Fruit fly (Drosophila melanogaster) whole organism, embryonic: ENCODE measurements around the gene Cys.

ENCODE experiments used
- Adf1 ChIP-seq: fragments of 200-800 bp; sonication (Bioruptor generic); IDR thresholded peaks from 2 replicates; pipeline ENCODE4 v1.3.6; 2022; ENCODE audit warnings: missing biosample characterization, missing genetic modification characterization
- BEAF-32 ChIP-seq: fragments of 200-800 bp; sonication (Bioruptor generic); optimal IDR thresholded peaks from 3 replicates; lab custom pipeline; 2017; ENCODE audit warnings: missing biosample characterization, missing genetic modification characterization, mild to moderate bottlenecking, moderate library complexity, missing genetic modification reagents
- CG11695 ChIP-seq: fragments of 200-800 bp; sonication (Bioruptor generic); IDR thresholded peaks from 3 replicates; pipeline ENCODE4 v1.3.6; 2022; ENCODE audit warnings: missing biosample characterization, missing genetic modification characterization
- CG12155 ChIP-seq: fragments of 200-800 bp; sonication (Bioruptor generic); optimal IDR thresholded peaks from 3 replicates; lab custom pipeline; 2016; ENCODE audit warnings: missing biosample characterization, missing genetic modification characterization
- CG13894 ChIP-seq: fragments of 200-800 bp; sonication (Bioruptor generic); optimal IDR thresholded peaks from 3 replicates; lab custom pipeline; 2018; ENCODE audit warnings: missing biosample characterization, mild to moderate bottlenecking, missing genetic modification characterization, moderate library complexity
- CG1602 ChIP-seq: fragments of 200-800 bp; sonication (Bioruptor generic); optimal IDR thresholded peaks from 3 replicates; lab custom pipeline; 2016; ENCODE audit warnings: missing biosample characterization, missing genetic modification characterization
- CG17328 ChIP-seq: fragments of 200-800 bp; sonication (Bioruptor generic); IDR thresholded peaks from 2 replicates; pipeline ENCODE4 v1.3.6; 2022; ENCODE audit warnings: missing biosample characterization, missing genetic modification characterization
- CG18619 ChIP-seq: fragments of 200-800 bp; sonication (Bioruptor generic); optimal IDR thresholded peaks from 3 replicates; lab custom pipeline; 2017; ENCODE audit warnings: missing biosample characterization, mild to moderate bottlenecking, missing genetic modification characterization
- CG2120 ChIP-seq: fragments of 200-800 bp; sonication (Bioruptor generic); optimal IDR thresholded peaks from 3 replicates; lab custom pipeline; 2016; ENCODE audit warnings: missing biosample characterization, missing genetic modification characterization
- CG30403 ChIP-seq: fragments of 200-800 bp; sonication (Bioruptor generic); optimal IDR thresholded peaks from 3 replicates; lab custom pipeline; 2016; ENCODE audit warnings: missing biosample characterization, missing genetic modification characterization
- CG3163 ChIP-seq: fragments of 200-800 bp; sonication (Bioruptor generic); optimal IDR thresholded peaks from 3 replicates; lab custom pipeline; 2016; ENCODE audit warnings: missing biosample characterization, missing genetic modification characterization
- CG34422 ChIP-seq: fragments of 200-800 bp; sonication (Bioruptor generic); IDR thresholded peaks from 3 replicates; pipeline ENCODE4 v1.3.6; 2022; ENCODE audit warnings: missing biosample characterization, missing genetic modification characterization
- CG7372 ChIP-seq: fragments of 200-800 bp; sonication (Bioruptor generic); IDR thresholded peaks from 2 replicates; pipeline ENCODE4 v1.3.6; 2022; ENCODE audit warnings: missing biosample characterization, missing genetic modification characterization
- CG7745 ChIP-seq: fragments of 200-800 bp; sonication (Bioruptor generic); optimal IDR thresholded peaks from 2 replicates; lab custom pipeline; 2018; ENCODE audit warnings: missing biosample characterization, mild to moderate bottlenecking, missing genetic modification characterization, moderate library complexity
- CG8281 ChIP-seq: fragments of 200-800 bp; sonication (Bioruptor generic); optimal IDR thresholded peaks from 2 replicates; lab custom pipeline; 2018; ENCODE audit warnings: missing biosample characterization, mild to moderate bottlenecking, missing genetic modification characterization, moderate library complexity
- CG8359 ChIP-seq: fragments of 200-800 bp; sonication (Bioruptor generic); optimal IDR thresholded peaks from 2 replicates; lab custom pipeline; 2017; ENCODE audit warnings: missing biosample characterization, mild to moderate bottlenecking, missing genetic modification characterization, borderline replicate concordance
- CG8944 ChIP-seq: fragments of 200-800 bp; sonication (Bioruptor generic); optimal IDR thresholded peaks from 3 replicates; lab custom pipeline; 2016; ENCODE audit warnings: missing biosample characterization, missing genetic modification characterization
- CG9932 ChIP-seq: fragments of 200-800 bp; sonication (Bioruptor generic); IDR thresholded peaks from 2 replicates; pipeline ENCODE4 v1.3.6; 2022; ENCODE audit warnings: missing biosample characterization, missing genetic modification characterization
- Dad ChIP-seq: fragments of 200-800 bp; sonication (Bioruptor generic); optimal IDR thresholded peaks from 3 replicates; lab custom pipeline; 2016; ENCODE audit warnings: missing biosample characterization, missing genetic modification characterization
- Dref ChIP-seq: fragments of 200-800 bp; sonication (Bioruptor generic); IDR thresholded peaks from 2 replicates; pipeline ENCODE4 v1.3.6; 2022; ENCODE audit warnings: missing biosample characterization, missing genetic modification characterization
- Hand ChIP-seq: fragments of 200-800 bp; sonication (Bioruptor generic); optimal IDR thresholded peaks from 2 replicates; lab custom pipeline; 2017; ENCODE audit warnings: mild to moderate bottlenecking, missing biosample characterization, missing genetic modification reagents, missing genetic modification characterization
- Hr78 ChIP-seq, 2 experiments: fragments of 200-800 bp in 1 of 2; fragments of >200 bp in 1 of 2; sonication (Bioruptor generic) in 1 of 2; optimal IDR thresholded peaks; 2 replicates each; lab custom pipeline; 2017 to 2019; ENCODE audit warnings: missing biosample characterization in 2 of 2, missing genetic modification characterization in 2 of 2, mild to moderate bottlenecking in 1 of 2, moderate library complexity in 1 of 2
- Mad ChIP-seq: fragments of 200-800 bp; sonication (Bioruptor generic); optimal IDR thresholded peaks from 2 replicates; lab custom pipeline; 2016; ENCODE audit warnings: missing biosample characterization, missing genetic modification characterization
- Myb ChIP-seq: fragments of 200-800 bp; sonication (Bioruptor generic); optimal IDR thresholded peaks from 2 replicates; lab custom pipeline; 2016; ENCODE audit warnings: missing biosample characterization, missing genetic modification characterization
- NfI ChIP-seq: fragments of 200-800 bp; sonication (Bioruptor generic); optimal IDR thresholded peaks from 3 replicates; lab custom pipeline; 2018; ENCODE audit warnings: missing biosample characterization, mild to moderate bottlenecking, missing genetic modification characterization, moderate library complexity
- Usf ChIP-seq: fragments of 200-800 bp; sonication (Bioruptor generic); optimal IDR thresholded peaks from 2 replicates; lab custom pipeline; 2017; ENCODE audit warnings: missing genotype, missing biosample characterization, missing genetic modification characterization
- YL-1 ChIP-seq: fragments of 200-800 bp; sonication (Bioruptor generic); optimal IDR thresholded peaks from 3 replicates; lab custom pipeline; 2017; ENCODE audit warnings: missing biosample characterization, mild to moderate bottlenecking, missing genetic modification characterization
- ac ChIP-seq: fragments of 200-800 bp; sonication (Bioruptor generic); optimal IDR thresholded peaks from 3 replicates; lab custom pipeline; 2017; ENCODE audit warnings: missing biosample characterization, mild to moderate bottlenecking, missing genetic modification characterization
- al ChIP-seq: fragments of 200-800 bp; sonication (Bioruptor generic); IDR thresholded peaks from 2 replicates; pipeline ENCODE4 v1.3.6; 2022; ENCODE audit warnings: missing biosample characterization, missing genetic modification characterization
- amos ChIP-seq: fragments of 200-800 bp; sonication (Bioruptor generic); IDR thresholded peaks from 2 replicates; pipeline ENCODE4 v1.3.6; 2022; ENCODE audit warnings: missing biosample characterization, missing genetic modification characterization; ENCODE audit not compliant: partially characterized antibody
- ara ChIP-seq: fragments of 200-800 bp; sonication (Bioruptor generic); IDR thresholded peaks from 2 replicates; pipeline ENCODE4 v1.3.6; 2022; ENCODE audit warnings: missing biosample characterization, missing genetic modification characterization
- ase ChIP-seq: fragments of 200-800 bp; sonication (Bioruptor generic); IDR thresholded peaks from 3 replicates; pipeline ENCODE4 v1.3.6; 2022; ENCODE audit warnings: missing biosample characterization, missing genetic modification characterization
- cato ChIP-seq: fragments of 200-800 bp; sonication (Bioruptor generic); optimal IDR thresholded peaks from 2 replicates; lab custom pipeline; 2016; ENCODE audit warnings: missing biosample characterization, missing genetic modification characterization, borderline replicate concordance
- chn ChIP-seq: fragments of 200-800 bp; sonication (Bioruptor generic); optimal IDR thresholded peaks from 2 replicates; lab custom pipeline; 2016; ENCODE audit warnings: missing biosample characterization, missing genetic modification characterization
- crc ChIP-seq: fragments of 200-800 bp; sonication (Bioruptor generic); optimal IDR thresholded peaks from 2 replicates; lab custom pipeline; 2016; ENCODE audit warnings: missing biosample characterization, missing genetic modification characterization
- da ChIP-seq: fragments of 200-800 bp; sonication (Bioruptor generic); optimal IDR thresholded peaks from 2 replicates; lab custom pipeline; 2016; ENCODE audit warnings: missing biosample characterization, missing genetic modification characterization
- dm ChIP-seq: fragments of 200-800 bp; sonication (Bioruptor generic); optimal IDR thresholded peaks from 3 replicates; lab custom pipeline; 2016; ENCODE audit warnings: missing biosample characterization, missing genetic modification characterization
- en ChIP-seq: fragments of 200-800 bp; sonication (Bioruptor generic); optimal IDR thresholded peaks from 2 replicates; lab custom pipeline; 2016; ENCODE audit warnings: missing biosample characterization, missing genetic modification characterization
- fd3F ChIP-seq: fragments of 200-800 bp; sonication (Bioruptor generic); optimal IDR thresholded peaks from 2 replicates; lab custom pipeline; 2018; ENCODE audit warnings: missing biosample characterization, mild to moderate bottlenecking, missing genetic modification characterization, moderate library complexity
- fu2 ChIP-seq: fragments of 200-800 bp; sonication (Bioruptor generic); optimal IDR thresholded peaks from 2 replicates; lab custom pipeline; 2016; ENCODE audit warnings: missing biosample characterization, missing genetic modification characterization
- gem ChIP-seq: fragments of 200-800 bp; sonication (Bioruptor generic); optimal IDR thresholded peaks from 2 replicates; lab custom pipeline; 2019; ENCODE audit warnings: missing biosample characterization, mild to moderate bottlenecking, missing genetic modification characterization, moderate library complexity
- grau ChIP-seq: fragments of 200-800 bp; optimal IDR thresholded peaks from 3 replicates; lab custom pipeline; 2019; ENCODE audit warnings: missing biosample characterization, mild to moderate bottlenecking, missing genetic modification characterization, moderate library complexity
- insv ChIP-seq, 2 experiments: fragments of 200-800 bp; sonication (Bioruptor generic); optimal IDR thresholded peaks; 3 replicates each; lab custom pipeline; 2016 to 2018; ENCODE audit warnings: missing biosample characterization in 2 of 2, missing genetic modification characterization in 2 of 2
- mld ChIP-seq: fragments of 200-800 bp; sonication (Bioruptor generic); IDR thresholded peaks from 3 replicates; pipeline ENCODE4 v1.3.6; 2022; ENCODE audit warnings: missing biosample characterization, missing genetic modification characterization; ENCODE audit not compliant: partially characterized antibody
- peb ChIP-seq: fragments of 200-800 bp; sonication (Bioruptor generic); IDR thresholded peaks from 2 replicates; pipeline ENCODE4 v1.3.6; 2022; ENCODE audit warnings: missing biosample characterization, missing genetic modification characterization
- pfk ChIP-seq: fragments of 200-800 bp; sonication (Bioruptor generic); optimal IDR thresholded peaks from 2 replicates; lab custom pipeline; 2018; ENCODE audit warnings: missing biosample characterization, mild to moderate bottlenecking, missing genetic modification characterization, moderate library complexity
- ro ChIP-seq: fragments of 200-800 bp; sonication (Bioruptor generic); IDR thresholded peaks from 2 replicates; pipeline ENCODE4 v1.3.6; 2022; ENCODE audit warnings: missing biosample characterization, missing genetic modification characterization
- sima ChIP-seq: fragments of 200-800 bp; sonication (Bioruptor generic); optimal IDR thresholded peaks from 2 replicates; lab custom pipeline; 2016; ENCODE audit warnings: missing biosample characterization, missing genetic modification characterization
- wdn ChIP-seq: fragments of 200-800 bp; sonication (Bioruptor generic); IDR thresholded peaks from 2 replicates; pipeline ENCODE4 v1.3.6; 2022; ENCODE audit warnings: missing biosample characterization, missing genetic modification characterization
- wor ChIP-seq: fragments of 200-800 bp; sonication (Bioruptor generic); IDR thresholded peaks from 2 replicates; pipeline ENCODE4 v1.3.6; 2022; ENCODE audit warnings: missing biosample characterization, missing genetic modification characterization

Cys gene

DNA sequence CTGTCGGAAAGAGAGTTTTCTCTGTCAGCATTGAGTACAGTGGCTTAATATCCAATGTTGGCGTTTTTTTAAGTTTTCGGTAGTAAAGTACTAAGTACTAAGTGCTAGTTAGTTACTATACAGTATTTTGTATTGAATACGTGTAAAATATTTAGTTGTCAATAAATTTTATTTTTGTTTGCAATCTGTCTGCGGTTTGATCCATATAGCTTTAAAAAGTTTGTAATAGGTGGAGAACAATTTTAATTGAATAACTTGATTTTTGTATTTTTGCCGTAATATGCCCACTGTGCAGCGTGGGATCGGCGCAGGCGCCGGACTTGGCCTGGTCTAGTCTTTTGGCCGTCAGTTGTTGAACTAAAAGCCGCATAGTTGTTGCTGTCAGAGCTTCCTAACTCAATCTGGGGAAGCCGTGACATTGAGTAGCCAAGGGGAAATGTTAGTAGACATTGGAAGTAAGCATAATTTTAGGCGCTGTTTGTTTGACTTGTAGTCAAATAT, 11.0 kb downstream of the Cys start (continued):
- TF ChIP-seq chn (GFP tag; lab: Kevin White, UChicago), result peak; percentile 83
- TF ChIP-seq pfk (GFP tag; lab: Kevin White, UChicago), result no peak
- peak; percentile 83 for TF ChIP-seq CG7372 (GFP tag; lab: Robert Waterston, UW)
- TF ChIP-seq Mad (GFP tag; lab: Kevin White, UChicago), result peak; percentile 75
- peak; percentile 87 for TF ChIP-seq crc (GFP tag; lab: Kevin White, UChicago)
- peak; percentile 71 for TF ChIP-seq al (GFP tag; lab: Robert Waterston, UW)
- TF ChIP-seq Hr78 (GFP tag; optimal IDR thresholded peaks at IDR 0.05; lab: Kevin White, UChicago), result peak in 1 of 2 experiments; percentile 84
- TF ChIP-seq cato (GFP tag; lab: Kevin White, UChicago), result peak; percentile 81
- peak; percentile 59 for TF ChIP-seq Adf1 (GFP tag; lab: Robert Waterston, UW)
- TF ChIP-seq CG8944 (GFP tag; lab: Kevin White, UChicago), result peak; percentile 76
- peak; percentile 89 for TF ChIP-seq CG13894 (tag; lab: Kevin White, UChicago)
- peak; percentile 96 for TF ChIP-seq CG2120 (GFP tag; lab: Kevin White, UChicago)
- TF ChIP-seq fu2, result peak; percentile 85
- TF ChIP-seq en (GFP tag; lab: Kevin White, UChicago), result peak; percentile 78
- 0 out of 2 replicates have a peak, but pooled peaks have one; percentile 8 for TF ChIP-seq Dref (GFP tag; lab: Robert Waterston, UW)
- peak; percentile 48 for TF ChIP-seq YL-1 (GFP tag; lab: Kevin White, UChicago)
- TF ChIP-seq da (GFP tag; lab: Kevin White, UChicago), result peak; percentile 51
- peak; percentile 81 for TF ChIP-seq CG9932
- peak; percentile 14 for TF ChIP-seq ac (GFP tag; lab: Kevin White, UChicago)
- TF ChIP-seq BEAF-32 (GFP tag; lab: Kevin White, UChicago), result no peak
- TF ChIP-seq CG3163 (GFP tag; lab: Kevin White, UChicago), result peak; percentile 89
- TF ChIP-seq CG12155 (GFP tag; lab: Kevin White, UChicago), result peak; percentile 84
- peak; percentile 89 for TF ChIP-seq CG11695 (GFP tag; lab: Robert Waterston, UW)
- TF ChIP-seq dm (GFP tag; lab: Kevin White, UChicago), result peak; percentile 79
- peak; percentile 87 for TF ChIP-seq Dad
- peak; percentile 97 for TF ChIP-seq gem (tag; lab: Kevin White, UChicago)
- TF ChIP-seq CG17328 (GFP tag; lab: Robert Waterston, UW), result peak; percentile 67
- peak; percentile 88 for TF ChIP-seq fd3F (GFP tag; lab: Kevin White, UChicago)
- peak; percentile 73; the same call in 1 of the 2 replicates for TF ChIP-seq peb (GFP tag; lab: Robert Waterston, UW)
- TF ChIP-seq Hand (GFP tag; lab: Kevin White, UChicago), result peak; percentile 91
- TF ChIP-seq ara (GFP tag; lab: Robert Waterston, UW), result peak; percentile 64
- TF ChIP-seq wdn, result peak; percentile 80
- TF ChIP-seq Myb (GFP tag; lab: Kevin White, UChicago), result peak; percentile 80
- peak; percentile 83 for TF ChIP-seq CG1602 (GFP tag; lab: Kevin White, UChicago)
- TF ChIP-seq NfI (GFP tag; lab: Kevin White, UChicago), result peak; percentile 94
- TF ChIP-seq CG7745, result no peak
- TF ChIP-seq ro, result peak; percentile 54; the same call in 1 of the 2 replicates
- peak; percentile 82 for TF ChIP-seq CG8359 (GFP tag; lab: Kevin White, UChicago)
- TF ChIP-seq CG18619 (GFP tag; lab: Kevin White, UChicago), result peak; percentile 91
- peak; percentile 65 for TF ChIP-seq CG8281
- TF ChIP-seq insv (GFP tag; optimal IDR thresholded peaks at IDR 0.05; lab: Kevin White, UChicago), result peak in 1 of 2 experiments; percentile 66
- TF ChIP-seq CG30403 (GFP tag; lab: Kevin White, UChicago), result peak; percentile 94
- TF ChIP-seq amos (GFP tag; lab: Robert Waterston, UW), result no peak
- TF ChIP-seq CG34422 (GFP tag; lab: Robert Waterston, UW), result peak; percentile 80
- peak; percentile 86 for TF ChIP-seq wor
- peak; percentile 93 for TF ChIP-seq grau (tag; lab: Kevin White, UChicago)
- no peak for TF ChIP-seq mld (GFP tag; lab: Robert Waterston, UW)
- TF ChIP-seq sima, result peak; percentile 83
- peak; percentile 69 for TF ChIP-seq Usf (GFP tag; lab: Kevin White, UChicago)
- TF ChIP-seq ase (GFP tag; lab: Robert Waterston, UW), result peak; percentile 77; the same call in 2 of the 3 replicates
